Fruit fly (Drosophila melanogaster): ENCODE measurements around the gene noi.

dm6 chr3R:5612372-5613113 lies 21.3 kb upstream of the noi start, which contains the start of gene Rga:
- TF ChIP-seq CG5204 (GFP tag; optimal IDR thresholded peaks at IDR 0.05) (no peak), bab1 (GFP tag; optimal IDR thresholded peaks at IDR 0.05) (no peak), CG14711 (tag; optimal IDR thresholded peaks at IDR 0.05) (no peak), Mnt (GFP tag; optimal IDR thresholded peaks at IDR 0.05) (no peak), kay (GFP tag; ENCODE audit: borderline replicate concordance) (no peak)
